Worm (Caenorhabditis elegans) whole organism, L4 larva: Measurements from ENCODE around the gene F48G7.4.

Experiments used
- hlh-30 ChIP-seq: sonication (generic microtip); optimal IDR thresholded peaks from 2 replicates; lab custom pipeline; 2017; ENCODE audit warnings: antibody characterized with exemption, mild to moderate bottlenecking, missing genetic modification characterization, missing compliant biosample characterization; ENCODE audit not compliant: insufficient read depth
- nhr-10 ChIP-seq: fragments of 150-350 bp; optimal IDR thresholded peaks from 2 replicates; lab custom pipeline; 2014; ENCODE audit warnings: missing biosample characterization, missing genetic modification characterization
- set-16 ChIP-seq: fragments of 200-800 bp; sonication (Bioruptor generic); IDR thresholded peaks from 2 replicates; pipeline ENCODE4 v1.3.6; 2022; ENCODE audit warnings: missing genetic modification reagents, missing genetic modification characterization, missing compliant biosample characterization
- spr-3 ChIP-seq: fragments of 200-800 bp; sonication (Bioruptor generic); optimal IDR thresholded peaks from 2 replicates; lab custom pipeline; 2018; ENCODE audit warnings: mild to moderate bottlenecking, missing genetic modification characterization, missing compliant biosample characterization
- zag-1 ChIP-seq: fragments of 150-350 bp; optimal IDR thresholded peaks from 2 replicates; lab custom pipeline; 2014; ENCODE audit warnings: missing biosample characterization, missing genetic modification characterization

DNA sequence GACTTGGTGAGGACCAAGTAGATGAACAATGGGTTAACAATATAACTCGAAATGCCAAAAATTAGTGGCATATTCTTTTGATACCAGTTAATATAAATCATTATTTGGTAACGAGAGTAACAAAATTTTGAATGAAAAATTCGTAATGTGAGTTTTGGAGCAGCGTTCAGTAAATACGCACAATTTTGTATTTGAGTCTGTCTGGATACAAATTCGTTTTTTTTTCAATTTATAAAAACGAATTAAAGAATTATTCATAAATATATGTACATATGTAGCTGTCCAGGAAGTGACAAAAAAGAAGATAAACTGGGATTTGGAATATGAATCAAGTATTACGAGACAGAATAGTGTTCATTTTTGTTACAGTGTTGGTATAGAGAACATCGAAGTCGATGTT lies 33.7 kb downstream of the F48G7.4 start, which contains the start of gene srj-5:
- TF ChIP-seq nhr-10 (tag; lab: Kevin White, UChicago) (no peak), zag-1 (tag; lab: Kevin White, UChicago) (no peak), spr-3 (no peak), set-16 (no peak), hlh-30 (tag; lab: Kevin White, UChicago) (no peak)
